Fruit fly (Drosophila melanogaster): ENCODE measurements around the gene CG5664.

The CG5664 gene

DNA sequence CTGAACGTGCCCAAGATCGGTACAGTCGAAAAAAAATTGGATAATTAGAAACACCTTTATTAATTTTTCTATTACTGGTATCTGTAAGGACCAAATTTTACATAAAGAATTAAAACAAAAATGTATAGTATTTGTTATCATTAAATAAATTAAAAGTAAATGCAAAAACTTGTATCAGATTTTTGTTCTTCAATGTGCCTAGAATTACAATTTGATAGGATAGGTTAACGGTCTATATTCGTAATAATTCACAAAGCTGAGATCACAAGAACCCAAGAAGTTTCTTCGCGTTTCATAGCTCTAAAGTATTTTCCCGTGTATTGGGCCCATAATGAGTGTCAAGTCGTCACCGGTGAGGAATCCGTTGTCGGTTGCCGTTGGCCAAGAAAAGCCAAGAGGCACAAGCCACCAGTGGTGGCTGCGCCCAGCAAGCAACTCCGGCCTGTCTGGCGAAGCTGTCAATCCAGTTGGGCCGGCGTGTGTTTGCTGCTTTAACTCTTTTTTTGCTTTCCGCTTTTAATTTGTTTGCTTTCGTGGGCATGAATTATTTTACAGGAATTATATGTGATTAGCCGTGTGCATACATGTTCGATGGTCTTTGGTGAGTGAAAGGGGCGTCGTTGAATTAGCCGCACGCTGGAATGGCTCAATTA is 23.2 kb downstream of the CG5664 start (continued):
- TF ChIP-seq CG31224 (GFP tag; IDR thresholded peaks at IDR 0.05), result peak; percentile 23; the same call in 1 of the 2 replicates
- TF ChIP-seq CG3726 (GFP tag; IDR thresholded peaks at IDR 0.05), result no peak
- TF ChIP-seq sima (GFP tag; optimal IDR thresholded peaks at IDR 0.05), result no peak
- peak; percentile 18 for TF ChIP-seq Six4 (GFP tag; optimal IDR thresholded peaks at IDR 0.05)
- no peak for TF ChIP-seq hb (GFP tag; IDR thresholded peaks at IDR 0.05; ENCODE audit: partially characterized antibody)
- TF ChIP-seq ara (GFP tag; IDR thresholded peaks at IDR 0.05), result no peak
- peak; percentile 48 for TF ChIP-seq Asciz (GFP tag; optimal IDR thresholded peaks at IDR 0.05)
- TF ChIP-seq chinmo (GFP tag; IDR thresholded peaks at IDR 0.05; ENCODE audit: partially characterized antibody), result peak; percentile 74; the same call in 2 of the 4 replicates
- TF ChIP-seq psq (GFP tag; optimal IDR thresholded peaks at IDR 0.05), result no peak
- TF ChIP-seq CG11093 (GFP tag; IDR thresholded peaks at IDR 0.05), result no peak
- TF ChIP-seq CG16779 (GFP tag; IDR thresholded peaks at IDR 0.05), result no peak
- no peak for TF ChIP-seq hth (optimal IDR thresholded peaks at IDR 0.05)
- TF ChIP-seq seq (GFP tag; IDR thresholded peaks at IDR 0.05), result peak; percentile 32; the same call in 1 of the 2 replicates
- peak; percentile 64 for TF ChIP-seq CG17385 (GFP tag; optimal IDR thresholded peaks at IDR 0.05)
- TF ChIP-seq Hey (tag; optimal IDR thresholded peaks at IDR 0.05), result no peak
- 0 out of 3 replicates have a peak, but pooled peaks have one; percentile 26 for TF ChIP-seq Aef1 (GFP tag; IDR thresholded peaks at IDR 0.05)
- TF ChIP-seq CG18599 (GFP tag; optimal IDR thresholded peaks at IDR 0.05), result peak; percentile 71
- no peak for TF ChIP-seq sens-2 (GFP tag; IDR thresholded peaks at IDR 0.05)
- TF ChIP-seq CG31441 (GFP tag; IDR thresholded peaks at IDR 0.05), result peak; percentile 72
- TF ChIP-seq ind (GFP tag; optimal IDR thresholded peaks at IDR 0.05), result peak; percentile 39
- TF ChIP-seq CG1647 (GFP tag; optimal IDR thresholded peaks at IDR 0.05), result no peak
- no peak for TF ChIP-seq CG4404 (GFP tag; IDR thresholded peaks at IDR 0.05)
- peak; percentile 54 for TF ChIP-seq CG10267 (tag; optimal IDR thresholded peaks at IDR 0.05)
- peak in 1 of 2 experiments; percentile 62 for TF ChIP-seq bsh (GFP tag; optimal IDR thresholded peaks at IDR 0.05)
- peak; percentile 1 for TF ChIP-seq CG18011 (GFP tag; optimal IDR thresholded peaks at IDR 0.05)
- peak; percentile 25 for TF ChIP-seq NfI (GFP tag; optimal IDR thresholded peaks at IDR 0.05)
- TF ChIP-seq Hr51 (GFP tag; optimal IDR thresholded peaks at IDR 0.05), result peak in 1 of 2 experiments; percentile 80
- peak; percentile 27 for TF ChIP-seq Abd-B (GFP tag; optimal IDR thresholded peaks at IDR 0.05)
- peak; percentile 69 for TF ChIP-seq Oli (tag; optimal IDR thresholded peaks at IDR 0.05)
- TF ChIP-seq dmrt99B (tag; optimal IDR thresholded peaks at IDR 0.05), result peak; percentile 72
- TF ChIP-seq otp (GFP tag; IDR thresholded peaks at IDR 0.05), result no peak
- no peak for TF ChIP-seq br (optimal IDR thresholded peaks at IDR 0.05)
- TF ChIP-seq CG8290 (GFP tag; optimal IDR thresholded peaks at IDR 0.05), result no peak
- no peak for TF ChIP-seq CG8290 (tag; optimal IDR thresholded peaks at IDR 0.05)
- TF ChIP-seq CG3838 (GFP tag; optimal IDR thresholded peaks at IDR 0.05), result no peak
- no peak for TF ChIP-seq CG7357 (GFP tag; IDR thresholded peaks at IDR 0.05)
- TF ChIP-seq nmo (GFP tag; optimal IDR thresholded peaks at IDR 0.05), result peak; percentile 65
- TF ChIP-seq CG6654 (GFP tag; optimal IDR thresholded peaks at IDR 0.05), result peak; percentile 5
- no peak for TF ChIP-seq CG4854 (GFP tag; optimal IDR thresholded peaks at IDR 0.05)
- TF ChIP-seq CG3163 (GFP tag; optimal IDR thresholded peaks at IDR 0.05), result no peak
- peak; percentile 74 for TF ChIP-seq CG15269 (tag; optimal IDR thresholded peaks at IDR 0.05)
- peak; percentile 52; the same call in 2 of the 3 replicates for TF ChIP-seq tgo (GFP tag; IDR thresholded peaks at IDR 0.05)
- TF ChIP-seq Dip2 (GFP tag; IDR thresholded peaks at IDR 0.05), result no peak
- 0 out of 2 replicates have a peak, but pooled peaks have one; percentile 31 for TF ChIP-seq Ada2b (GFP tag; IDR thresholded peaks at IDR 0.05)
- TF ChIP-seq chm (GFP tag; IDR thresholded peaks at IDR 0.05), result no peak
- TF ChIP-seq CG13424 (tag; optimal IDR thresholded peaks at IDR 0.05), result peak; percentile 67
- TF ChIP-seq CG6813 (GFP tag; optimal IDR thresholded peaks at IDR 0.05), result peak; percentile 3
- peak; percentile 4 for TF ChIP-seq mam (GFP tag; optimal IDR thresholded peaks at IDR 0.05)
- TF ChIP-seq CG11696 (GFP tag; IDR thresholded peaks at IDR 0.05), result no peak
- peak; percentile 30 for TF ChIP-seq CG4820 (GFP tag; optimal IDR thresholded peaks at IDR 0.05)
